Fruit fly (Drosophila melanogaster) whole organism, wandering third instar larva: ENCODE data around the gene dmrt99B.

Experiments
- CG9705 ChIP-seq: fragments of 200-800 bp; sonication (Bioruptor generic); optimal IDR thresholded peaks from 2 replicates; lab custom pipeline; 2018; ENCODE audit warnings: missing biosample characterization, mild to moderate bottlenecking, missing genetic modification characterization
- Dfd ChIP-seq: fragments of >200 bp; optimal IDR thresholded peaks from 2 replicates; lab custom pipeline; 2017; ENCODE audit warnings: missing biosample characterization, missing genetic modification characterization
- HLH106 ChIP-seq: fragments of 200-800 bp; optimal IDR thresholded peaks from 3 replicates; lab custom pipeline; 2019; ENCODE audit warnings: missing biosample characterization, mild to moderate bottlenecking, missing genetic modification characterization, moderate library complexity
- Myc ChIP-seq: fragments of >200 bp; optimal IDR thresholded peaks from 2 replicates; lab custom pipeline; 2017
- Vsx2 ChIP-seq: fragments of 200-300, 225-300 bp; sonication (Bioruptor generic); optimal IDR thresholded peaks from 2 replicates; lab custom pipeline; 2018; ENCODE audit warnings: missing biosample characterization, missing genetic modification characterization; ENCODE audit not compliant: partially characterized antibody
- br ChIP-seq: fragments of 200-800 bp; sonication (Bioruptor generic); optimal IDR thresholded peaks from 2 replicates; lab custom pipeline; 2016; ENCODE audit warnings: missing biosample characterization, missing genetic modification characterization
- brk ChIP-seq: fragments of 200-800 bp; sonication (Bioruptor generic); optimal IDR thresholded peaks from 2 replicates; lab custom pipeline; 2016; ENCODE audit warnings: missing biosample characterization, mild to moderate bottlenecking, missing genetic modification characterization
- fru ChIP-seq: fragments of 200-800 bp; sonication (Bioruptor generic); optimal IDR thresholded peaks from 3 replicates; lab custom pipeline; 2016; ENCODE audit warnings: missing biosample characterization, mild to moderate bottlenecking, missing genetic modification characterization
- h ChIP-seq: fragments of 200-800 bp; sonication (Bioruptor generic); optimal IDR thresholded peaks from 3 replicates; lab custom pipeline; 2016; ENCODE audit warnings: missing biosample characterization, mild to moderate bottlenecking, missing genetic modification characterization
- lola ChIP-seq: fragments of >200 bp; optimal IDR thresholded peaks from 2 replicates; lab custom pipeline; 2017; ENCODE audit warnings: missing biosample characterization, missing genetic modification characterization
- pan ChIP-seq: fragments of >200 bp; optimal IDR thresholded peaks from 2 replicates; lab custom pipeline; 2017
- sv ChIP-seq: fragments of 200-800 bp; sonication (Bioruptor generic); optimal IDR thresholded peaks from 3 replicates; lab custom pipeline; 2016; ENCODE audit warnings: missing biosample characterization, missing genetic modification characterization
- usp ChIP-seq: fragments of >200 bp; optimal IDR thresholded peaks from 2 replicates; lab custom pipeline; 2017; ENCODE audit warnings: missing biosample characterization, missing genetic modification characterization
- woc ChIP-seq: sonication (Bioruptor generic); optimal IDR thresholded peaks from 2 replicates; lab custom pipeline; 2016; ENCODE audit warnings: missing biosample characterization, mild to moderate bottlenecking, missing genetic modification characterization

DNA sequence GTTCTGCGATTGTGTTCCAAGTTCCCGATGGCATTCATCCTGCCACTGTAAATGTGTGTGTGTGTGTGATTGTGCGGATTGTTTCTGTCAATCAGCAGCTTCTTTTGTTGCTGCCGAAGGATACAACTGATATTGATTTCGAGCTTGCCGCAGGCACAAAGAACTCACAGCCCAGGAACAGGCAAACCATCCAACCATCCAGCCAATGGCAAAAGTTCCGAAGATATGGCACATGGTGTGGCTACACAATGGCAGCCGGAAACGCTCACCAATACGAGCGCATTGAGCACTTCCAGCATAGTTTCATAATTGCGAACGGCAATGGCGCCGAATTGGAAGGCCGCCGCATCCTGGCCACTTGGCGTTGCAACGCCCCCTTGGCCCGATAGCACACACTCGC, 9.3 kb downstream of the dmrt99B start:
- TF ChIP-seq fru (GFP tag; lab: Kevin White, UChicago) = no peak
- TF ChIP-seq woc (GFP tag; lab: Kevin White, UChicago) = no peak
- TF ChIP-seq Vsx2 (GFP tag; lab: Kevin White, UChicago) = no peak
- TF ChIP-seq lola (GFP tag; lab: Kevin White, UChicago) = no peak
- no peak for TF ChIP-seq usp
- TF ChIP-seq pan (lab: Kevin White, UChicago) = no peak
- TF ChIP-seq Dfd (GFP tag; lab: Kevin White, UChicago) = no peak
- no peak for TF ChIP-seq sv (GFP tag; lab: Kevin White, UChicago)
- TF ChIP-seq h (GFP tag; lab: Kevin White, UChicago) = no peak
- no peak for TF ChIP-seq CG9705 (GFP tag; lab: Kevin White, UChicago)
- no peak for TF ChIP-seq br (GFP tag; lab: Kevin White, UChicago)
- no peak for TF ChIP-seq brk (GFP tag; lab: Kevin White, UChicago)
- no peak for TF ChIP-seq Myc (lab: Kevin White, UChicago)
- TF ChIP-seq HLH106 (tag; lab: Kevin White, UChicago) = no peak
